Worm (Caenorhabditis elegans): Measurements from ENCODE around the gene nuaf-3.
"Not testable (repeated sequence)": the region's sequence is repeated elsewhere in the genome, so short reads cannot be mapped to it uniquely, and the experiment has no call there.

DNA sequence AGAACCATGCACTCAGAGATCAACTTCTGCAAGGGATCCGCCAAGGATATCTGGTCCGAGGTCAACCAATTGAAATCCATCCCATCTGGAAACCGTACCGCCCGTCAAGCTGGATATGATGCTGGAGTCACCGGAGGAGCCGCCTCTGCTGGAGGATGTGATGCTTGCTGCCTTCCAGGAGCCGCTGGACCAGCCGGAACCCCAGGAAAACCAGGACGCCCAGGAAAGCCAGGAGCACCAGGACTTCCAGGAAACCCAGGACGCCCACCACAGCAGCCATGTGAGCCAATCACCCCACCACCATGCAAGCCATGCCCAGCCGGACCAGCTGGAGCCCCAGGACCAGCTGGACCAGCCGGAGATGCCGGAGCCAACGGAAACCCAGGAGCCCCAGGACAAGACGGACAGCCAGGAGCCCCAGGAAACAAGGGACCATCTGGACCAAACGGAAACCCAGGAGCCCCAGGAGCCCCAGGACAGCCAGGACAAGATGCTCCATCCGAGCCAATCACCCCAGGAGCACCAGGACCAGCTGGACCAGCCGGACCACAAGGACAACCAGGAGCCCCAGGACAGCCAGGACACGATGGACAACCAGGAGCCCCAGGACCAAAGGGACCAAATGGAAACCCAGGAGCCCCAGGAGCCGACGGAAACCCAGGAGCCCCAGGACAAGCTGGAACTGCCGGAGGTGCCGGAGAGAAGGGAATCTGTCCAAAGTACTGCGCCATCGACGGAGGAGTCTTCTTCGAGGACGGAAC, 41.8 kb downstream of the nuaf-3 start:
- TF ChIP-seq vab-7 (GFP tag; IDR thresholded peaks at IDR 0.05); lin-1 (GFP tag; IDR thresholded peaks at IDR 0.05); unc-130 (GFP tag; optimal IDR thresholded peaks at IDR 0.05); zag-1 (tag; optimal IDR thresholded peaks at IDR 0.05); unc-62 (GFP tag; optimal IDR thresholded peaks at IDR 0.05 in 1 of 2); unc-62 (tag; optimal IDR thresholded peaks at IDR 0.05); R02D3.7 (tag; optimal IDR thresholded peaks at IDR 0.05); nhr-42 (GFP tag; IDR thresholded peaks at IDR 0.05); nhr-6 (tag; optimal IDR thresholded peaks at IDR 0.05); Y75B8A.6 (GFP tag; IDR thresholded peaks at IDR 0.05); dmd-9 (GFP tag; IDR thresholded peaks at IDR 0.05); fos-1 (tag; optimal IDR thresholded peaks at IDR 0.05); nhr-25 (tag; optimal IDR thresholded peaks at IDR 0.05; ENCODE audit: borderline replicate concordance, insufficient read depth); nhr-77 (tag; optimal IDR thresholded peaks at IDR 0.05): not testable (repeated sequence)
